Worm (Caenorhabditis elegans) whole organism, mixed stage, embryonic: Measurements from ENCODE around the gene ceh-36.

Experiments used
- ceh-39 ChIP-seq: fragments of 150-350 bp; optimal IDR thresholded peaks from 2 replicates; lab custom pipeline; 2014; ENCODE audit warnings: missing biosample characterization, missing genetic modification characterization
- ceh-83 ChIP-seq: fragments of 200-800 bp; sonication (Bioruptor generic); optimal IDR thresholded peaks from 2 replicates; lab custom pipeline; 2018; ENCODE audit warnings: mild to moderate bottlenecking, missing genetic modification characterization, missing compliant biosample characterization
- cnd-1 ChIP-seq: fragments of 200-800 bp; sonication (Bioruptor generic); optimal IDR thresholded peaks from 2 replicates; lab custom pipeline; 2018; ENCODE audit warnings: mild to moderate bottlenecking, missing genetic modification characterization, missing compliant biosample characterization
- drap-1 ChIP-seq: fragments of 200-800 bp; sonication (Bioruptor generic); optimal IDR thresholded peaks from 3 replicates; lab custom pipeline; 2018; ENCODE audit warnings: mild to moderate bottlenecking, missing genetic modification characterization, missing compliant biosample characterization
- elt-3 ChIP-seq: fragments of 150-350 bp; optimal IDR thresholded peaks from 2 replicates; lab custom pipeline; 2014; ENCODE audit warnings: missing biosample characterization, missing genetic modification characterization
- mep-1 ChIP-seq: fragments of 150-350 bp; optimal IDR thresholded peaks from 2 replicates; lab custom pipeline; 2017; ENCODE audit warnings: missing biosample characterization, missing genetic modification reagents, missing genetic modification characterization, inconsistent platforms
- nhr-12 ChIP-seq: fragments of 150-350 bp; optimal IDR thresholded peaks from 2 replicates; lab custom pipeline; 2014; ENCODE audit warnings: missing biosample characterization, missing genetic modification characterization
- nhr-2 ChIP-seq: fragments of 150-350 bp; optimal IDR thresholded peaks from 2 replicates; lab custom pipeline; 2014; ENCODE audit warnings: missing biosample characterization, missing genetic modification characterization
- nhr-28 ChIP-seq: fragments of 150-350 bp; optimal IDR thresholded peaks from 2 replicates; lab custom pipeline; 2014; ENCODE audit warnings: missing biosample characterization, missing genetic modification characterization
- pha-4 ChIP-seq: fragments of 150-350 bp; optimal IDR thresholded peaks from 2 replicates; lab custom pipeline; 2018; ENCODE audit warnings: missing biosample characterization, missing genetic modification reagents, missing genetic modification characterization
- snpc-4 ChIP-seq: fragments of 150-350 bp; optimal IDR thresholded peaks from 2 replicates; lab custom pipeline; 2014; ENCODE audit warnings: missing biosample characterization, missing genetic modification characterization
- sptf-1 ChIP-seq: sonication (generic microtip); optimal IDR thresholded peaks from 2 replicates; lab custom pipeline; 2017; ENCODE audit warnings: mild to moderate bottlenecking, missing genetic modification characterization, moderate library complexity, missing compliant biosample characterization
- unc-62 ChIP-seq: fragments of 150-350 bp; optimal IDR thresholded peaks from 2 replicates; lab custom pipeline; 2014; ENCODE audit warnings: missing biosample characterization, missing genetic modification reagents, missing genetic modification characterization
- ztf-11 ChIP-seq: fragments of 150-350 bp; optimal IDR thresholded peaks from 2 replicates; lab custom pipeline; 2014; ENCODE audit warnings: missing biosample characterization, missing genetic modification characterization

DNA sequence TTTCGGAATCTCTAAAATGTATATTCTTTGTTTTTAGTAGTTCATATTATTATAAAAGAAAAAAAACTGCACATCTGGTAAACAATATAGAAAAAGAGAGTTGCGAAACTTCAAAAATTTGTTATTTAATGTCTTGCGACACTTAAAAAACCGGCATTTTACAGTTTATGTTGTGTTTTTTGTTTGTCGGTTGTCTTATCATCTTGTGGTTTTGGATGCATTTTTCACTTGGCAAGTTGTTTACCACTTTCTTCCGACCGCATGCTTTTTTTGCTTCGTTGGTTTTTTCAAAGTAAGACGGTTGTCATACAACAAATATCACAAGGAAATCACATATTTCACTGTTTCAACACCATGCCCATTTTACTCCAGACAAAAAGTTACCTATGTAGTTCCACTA lies 40.7 kb downstream of the ceh-36 start:
- no peak for TF ChIP-seq nhr-2 (tag; lab: Kevin White, UChicago)
- TF ChIP-seq ceh-83 = no peak
- TF ChIP-seq elt-3 (tag; lab: Kevin White, UChicago) = no peak
- TF ChIP-seq nhr-28 = no peak
- TF ChIP-seq mep-1 (tag; lab: Kevin White, UChicago) = no peak
- no peak for TF ChIP-seq snpc-4 (tag; lab: Kevin White, UChicago)
- no peak for TF ChIP-seq pha-4 (tag; lab: Kevin White, UChicago)
- TF ChIP-seq ztf-11 (tag; lab: Kevin White, UChicago) = no peak
- TF ChIP-seq cnd-1 (tag; lab: Kevin White, UChicago) = no peak
- TF ChIP-seq unc-62 (GFP tag; lab: Kevin White, UChicago) = no peak
- no peak for TF ChIP-seq ceh-39 (tag; lab: Kevin White, UChicago)
- no peak for TF ChIP-seq drap-1
- TF ChIP-seq sptf-1 = no peak
- no peak for TF ChIP-seq nhr-12 (tag; lab: Kevin White, UChicago)
